Worm (Caenorhabditis elegans) whole organism, L1 larva: Measurements from ENCODE around the gene F19C7.8.

Source experiments
- C34B4.2 ChIP-seq: sonication (generic microtip); optimal IDR thresholded peaks from 2 replicates; lab custom pipeline; 2017; ENCODE audit warnings: mild to moderate bottlenecking, missing genetic modification characterization, missing compliant biosample characterization
- ama-1 ChIP-seq: fragments of 150-350 bp; optimal IDR thresholded peaks from 2 replicates; lab custom pipeline; 2014
- lin-39 ChIP-seq: fragments of 150-350 bp; optimal IDR thresholded peaks from 2 replicates; lab custom pipeline; 2014; ENCODE audit warnings: missing biosample characterization, missing genetic modification reagents, missing genetic modification characterization
- nhr-237 ChIP-seq: fragments of 150-350 bp; optimal IDR thresholded peaks from 2 replicates; lab custom pipeline; 2014; ENCODE audit warnings: missing biosample characterization, missing genetic modification characterization
- nhr-28 ChIP-seq: fragments of 150-350 bp; optimal IDR thresholded peaks from 2 replicates; lab custom pipeline; 2014; ENCODE audit warnings: missing biosample characterization, missing genetic modification characterization
- nhr-76 ChIP-seq: sonication (generic microtip); optimal IDR thresholded peaks from 2 replicates; lab custom pipeline; 2017; ENCODE audit warnings: missing biosample characterization, missing genetic modification characterization
- sup-37 ChIP-seq: fragments of 200-800 bp; sonication (Bioruptor generic); optimal IDR thresholded peaks from 2 replicates; lab custom pipeline; 2018; ENCODE audit warnings: mild to moderate bottlenecking, missing genetic modification characterization, missing compliant biosample characterization
- zag-1 ChIP-seq: fragments of 150-350 bp; optimal IDR thresholded peaks from 2 replicates; lab custom pipeline; 2014; ENCODE audit warnings: missing biosample characterization, missing genetic modification characterization
- ztf-11 ChIP-seq, 2 experiments: sonication (generic microtip); optimal IDR thresholded peaks; 2 replicates each; lab custom pipeline; 2016 to 2017; ENCODE audit warnings: missing genetic modification characterization in 2 of 2, missing biosample characterization in 1 of 2, missing compliant biosample characterization in 1 of 2

- TF ChIP-seq C34B4.2 (tag; lab: Kevin White, UChicago) (no peak), nhr-28 (no peak), ama-1 (lab: Kevin White, UChicago) (no peak), ztf-11 (tag; optimal IDR thresholded peaks at IDR 0.05; lab: Kevin White, UChicago) (no peak), zag-1 (no peak), nhr-76 (no peak), sup-37 (GFP tag; lab: Kevin White, UChicago) (no peak), lin-39 (tag; lab: Kevin White, UChicago) (no peak), nhr-237 (tag; lab: Kevin White, UChicago) (no peak)
These were observed 27.2 kb upstream of the F19C7.8 start, which contains the start of gene F29B9.1 for ce11 chrIV:4665079-4665478.
